Fruit fly (Drosophila melanogaster) whole organism, embryonic: ENCODE measurements around the gene CG42340.

Experiments
- ATbp ChIP-seq: fragments of 200-800 bp; sonication (Bioruptor generic); optimal IDR thresholded peaks from 2 replicates; lab custom pipeline; 2017; ENCODE audit warnings: missing biosample characterization, mild to moderate bottlenecking, missing genetic modification characterization, missing genetic modification reagents
- Asciz ChIP-seq: fragments of 200-800 bp; sonication (Bioruptor generic); optimal IDR thresholded peaks from 2 replicates; lab custom pipeline; 2017; ENCODE audit warnings: missing biosample characterization, mild to moderate bottlenecking, missing genetic modification characterization, missing genetic modification reagents
- BEAF-32 ChIP-seq: fragments of 200-800 bp; sonication (Bioruptor generic); optimal IDR thresholded peaks from 3 replicates; lab custom pipeline; 2017; ENCODE audit warnings: missing biosample characterization, missing genetic modification characterization, mild to moderate bottlenecking, moderate library complexity, missing genetic modification reagents
- CG11398 ChIP-seq: fragments of 200-800 bp; sonication (Bioruptor generic); optimal IDR thresholded peaks from 2 replicates; lab custom pipeline; 2016; ENCODE audit warnings: missing biosample characterization, missing genetic modification characterization
- CG11504 ChIP-seq: fragments of 200-800 bp; sonication (Bioruptor generic); optimal IDR thresholded peaks from 3 replicates; lab custom pipeline; 2019; ENCODE audit warnings: missing biosample characterization, mild to moderate bottlenecking, missing genetic modification characterization, moderate library complexity
- CG12299 ChIP-seq: fragments of 200-800 bp; sonication (Bioruptor generic); optimal IDR thresholded peaks from 2 replicates; lab custom pipeline; 2018; ENCODE audit warnings: missing biosample characterization, mild to moderate bottlenecking, missing genetic modification characterization
- CG13624 ChIP-seq: fragments of 200-800 bp; sonication (Bioruptor generic); optimal IDR thresholded peaks from 2 replicates; lab custom pipeline; 2016; ENCODE audit warnings: missing biosample characterization, missing genetic modification characterization
- CG14667 ChIP-seq: fragments of 200-800 bp; sonication (Bioruptor generic); IDR thresholded peaks from 2 replicates; pipeline ENCODE4 v1.3.6; 2022; ENCODE audit warnings: missing biosample characterization, missing genetic modification characterization
- CG15514 ChIP-seq: fragments of 200-800 bp; sonication (Bioruptor generic); optimal IDR thresholded peaks from 3 replicates; lab custom pipeline; 2017; ENCODE audit warnings: missing biosample characterization, missing genetic modification characterization, mild to moderate bottlenecking, moderate library complexity, missing genetic modification reagents
- CG16779 ChIP-seq: fragments of 200-800 bp; sonication (Bioruptor generic); IDR thresholded peaks from 2 replicates; pipeline ENCODE4 v1.3.6; 2022; ENCODE audit warnings: missing biosample characterization, missing genetic modification characterization
- CG2199 ChIP-seq: fragments of 200-800 bp; sonication (Bioruptor generic); IDR thresholded peaks from 3 replicates; pipeline ENCODE4 v1.3.6; 2022; ENCODE audit warnings: missing biosample characterization, missing genetic modification characterization
- CG2678 ChIP-seq: fragments of 200-800 bp; sonication (Bioruptor generic); optimal IDR thresholded peaks from 3 replicates; lab custom pipeline; 2019; ENCODE audit warnings: missing biosample characterization, mild to moderate bottlenecking, missing genetic modification characterization, moderate library complexity
- CG32532 ChIP-seq: fragments of 200-800 bp; sonication (Bioruptor generic); IDR thresholded peaks from 2 replicates; pipeline ENCODE4 v1.3.6; 2022; ENCODE audit warnings: missing biosample characterization, missing genetic modification characterization
- CG33213 ChIP-seq: fragments of 200-800 bp; sonication (Bioruptor generic); optimal IDR thresholded peaks from 3 replicates; lab custom pipeline; 2016; ENCODE audit warnings: missing biosample characterization, missing genetic modification characterization
- CG8388 ChIP-seq: fragments of 200-800 bp; sonication (Bioruptor generic); optimal IDR thresholded peaks from 2 replicates; lab custom pipeline; 2019; ENCODE audit warnings: missing biosample characterization, mild to moderate bottlenecking, missing genetic modification characterization, moderate library complexity
- CG8944 ChIP-seq: fragments of 200-800 bp; sonication (Bioruptor generic); optimal IDR thresholded peaks from 3 replicates; lab custom pipeline; 2016; ENCODE audit warnings: missing biosample characterization, missing genetic modification characterization
- CG9215 ChIP-seq: fragments of 200-800 bp; sonication (Bioruptor generic); IDR thresholded peaks from 2 replicates; pipeline ENCODE4 v1.3.6; 2022; ENCODE audit warnings: missing biosample characterization, missing genetic modification characterization
- Dp ChIP-seq: fragments of 200-800 bp; sonication (Bioruptor generic); optimal IDR thresholded peaks from 2 replicates; lab custom pipeline; 2018; ENCODE audit warnings: missing biosample characterization, mild to moderate bottlenecking, missing genetic modification characterization, moderate library complexity
- Fer3 ChIP-seq: fragments of 200-800 bp; sonication (Bioruptor generic); optimal IDR thresholded peaks from 2 replicates; lab custom pipeline; 2018; ENCODE audit warnings: missing biosample characterization, mild to moderate bottlenecking, missing genetic modification characterization, moderate library complexity
- Hand ChIP-seq: fragments of 200-800 bp; sonication (Bioruptor generic); optimal IDR thresholded peaks from 2 replicates; lab custom pipeline; 2017; ENCODE audit warnings: mild to moderate bottlenecking, missing biosample characterization, missing genetic modification reagents, missing genetic modification characterization
- MESR4 ChIP-seq: fragments of 200-800 bp; sonication (Bioruptor generic); optimal IDR thresholded peaks from 2 replicates; lab custom pipeline; 2018; ENCODE audit warnings: missing biosample characterization, mild to moderate bottlenecking, missing genetic modification characterization, moderate library complexity
- NFAT ChIP-seq: fragments of 200-800 bp; sonication (Bioruptor generic); IDR thresholded peaks from 2 replicates; pipeline ENCODE4 v1.3.6; 2022; ENCODE audit warnings: missing biosample characterization, missing genetic modification characterization
- Nf-YB ChIP-seq: fragments of 200-800 bp; sonication (Bioruptor generic); optimal IDR thresholded peaks from 3 replicates; lab custom pipeline; 2019; ENCODE audit warnings: missing biosample characterization, mild to moderate bottlenecking, missing genetic modification characterization, moderate library complexity
- Rfx ChIP-seq: fragments of 200-800 bp; sonication (Bioruptor generic); IDR thresholded peaks from 2 replicates; pipeline ENCODE4 v1.3.6; 2022; ENCODE audit warnings: missing biosample characterization, missing genetic modification characterization
- Ssrp ChIP-seq: fragments of 200-800 bp; sonication (Bioruptor generic); optimal IDR thresholded peaks from 2 replicates; lab custom pipeline; 2018; ENCODE audit warnings: missing biosample characterization, mild to moderate bottlenecking, missing genetic modification characterization, moderate library complexity
- ac ChIP-seq: fragments of 200-800 bp; sonication (Bioruptor generic); optimal IDR thresholded peaks from 3 replicates; lab custom pipeline; 2017; ENCODE audit warnings: missing biosample characterization, mild to moderate bottlenecking, missing genetic modification characterization
- bbx ChIP-seq: fragments of 200-800 bp; sonication (Bioruptor generic); IDR thresholded peaks from 2 replicates; pipeline ENCODE4 v1.3.6; 2022; ENCODE audit warnings: missing biosample characterization, missing genetic modification characterization; ENCODE audit not compliant: partially characterized antibody
- br ChIP-seq: fragments of >200 bp; optimal IDR thresholded peaks from 2 replicates; lab custom pipeline; 2017
- crp ChIP-seq, 2 experiments: fragments of 200-800 bp; sonication (Bioruptor generic); optimal IDR thresholded peaks; 2 replicates in 1 of 2; 3 replicates in 1 of 2; lab custom pipeline; 2017; ENCODE audit warnings: missing biosample characterization in 2 of 2, missing genetic modification characterization in 2 of 2, mild to moderate bottlenecking in 1 of 2, moderate library complexity in 1 of 2
- cwo ChIP-seq: fragments of 200-800 bp; sonication (Bioruptor generic); optimal IDR thresholded peaks from 3 replicates; lab custom pipeline; 2017; ENCODE audit warnings: missing biosample characterization, missing genetic modification characterization, mild to moderate bottlenecking, moderate library complexity, missing genetic modification reagents
- danr ChIP-seq: fragments of 200-800 bp; sonication (Bioruptor generic); IDR thresholded peaks from 2 replicates; pipeline ENCODE4 v1.3.6; 2022; ENCODE audit warnings: missing biosample characterization, missing genetic modification characterization
- dati ChIP-seq: fragments of 200-800 bp; sonication (Bioruptor generic); IDR thresholded peaks from 2 replicates; pipeline ENCODE4 v1.3.6; 2022; ENCODE audit warnings: missing biosample characterization, missing genetic modification characterization
- dmrt99B ChIP-seq: fragments of 200-800 bp; sonication (Bioruptor generic); optimal IDR thresholded peaks from 2 replicates; lab custom pipeline; 2018; ENCODE audit warnings: missing biosample characterization, mild to moderate bottlenecking, missing genetic modification characterization, moderate library complexity
- dpn ChIP-seq, 2 experiments: fragments of 200-800 bp; sonication (Bioruptor generic); optimal IDR thresholded peaks; 3 replicates each; lab custom pipeline; 2016; ENCODE audit warnings: missing biosample characterization in 2 of 2, missing genetic modification characterization in 2 of 2
- ems ChIP-seq: fragments of 200-800 bp; sonication (Bioruptor generic); optimal IDR thresholded peaks from 3 replicates; lab custom pipeline; 2016; ENCODE audit warnings: missing biosample characterization, missing genetic modification characterization
- exex ChIP-seq: fragments of 200-800 bp; sonication (Bioruptor generic); optimal IDR thresholded peaks from 4 replicates; lab custom pipeline; 2018; ENCODE audit warnings: missing biosample characterization, mild to moderate bottlenecking, missing genetic modification characterization, moderate library complexity
- fu2 ChIP-seq: fragments of 200-800 bp; sonication (Bioruptor generic); optimal IDR thresholded peaks from 2 replicates; lab custom pipeline; 2016; ENCODE audit warnings: missing biosample characterization, missing genetic modification characterization
- gfzf ChIP-seq: fragments of 200-800 bp; sonication (Bioruptor generic); optimal IDR thresholded peaks from 2 replicates; lab custom pipeline; 2016; ENCODE audit warnings: missing biosample characterization, mild to moderate bottlenecking, missing genetic modification characterization, moderate library complexity
- gt ChIP-seq: fragments of 200-800 bp; sonication (Bioruptor generic); IDR thresholded peaks from 2 replicates; pipeline ENCODE4 v1.3.6; 2022; ENCODE audit warnings: missing biosample characterization, missing genetic modification characterization
- hb ChIP-seq: fragments of 200-800 bp; sonication (Bioruptor generic); IDR thresholded peaks from 3 replicates; pipeline ENCODE4 v1.3.6; 2022; ENCODE audit warnings: missing biosample characterization, missing genetic modification characterization; ENCODE audit not compliant: partially characterized antibody
- lilli ChIP-seq: fragments of 200-800 bp; sonication (Bioruptor generic); optimal IDR thresholded peaks from 3 replicates; lab custom pipeline; 2016; ENCODE audit warnings: missing biosample characterization, missing genetic modification characterization
- luna ChIP-seq: fragments of 200-800 bp; sonication (Bioruptor generic); optimal IDR thresholded peaks from 2 replicates; lab custom pipeline; 2016; ENCODE audit warnings: missing biosample characterization, missing genetic modification characterization
- pfk ChIP-seq: fragments of 200-800 bp; sonication (Bioruptor generic); optimal IDR thresholded peaks from 2 replicates; lab custom pipeline; 2018; ENCODE audit warnings: missing biosample characterization, mild to moderate bottlenecking, missing genetic modification characterization, moderate library complexity
- run ChIP-seq: fragments of 200-800 bp; sonication (Bioruptor generic); optimal IDR thresholded peaks from 3 replicates; lab custom pipeline; 2018; ENCODE audit warnings: missing biosample characterization, mild to moderate bottlenecking, missing genetic modification characterization
- slbo ChIP-seq: fragments of 200-800 bp; sonication (Bioruptor generic); IDR thresholded peaks from 2 replicates; pipeline ENCODE4 v1.3.6; 2022; ENCODE audit warnings: missing biosample characterization, missing genetic modification characterization
- tna ChIP-seq: fragments of 200-800 bp; sonication (Bioruptor generic); IDR thresholded peaks from 2 replicates; pipeline ENCODE4 v1.3.6; 2022; ENCODE audit warnings: missing biosample characterization, missing genetic modification characterization; ENCODE audit not compliant: partially characterized antibody
- wor ChIP-seq: fragments of 200-800 bp; sonication (Bioruptor generic); IDR thresholded peaks from 2 replicates; pipeline ENCODE4 v1.3.6; 2022; ENCODE audit warnings: missing biosample characterization, missing genetic modification characterization

The CG42340 gene

DNA sequence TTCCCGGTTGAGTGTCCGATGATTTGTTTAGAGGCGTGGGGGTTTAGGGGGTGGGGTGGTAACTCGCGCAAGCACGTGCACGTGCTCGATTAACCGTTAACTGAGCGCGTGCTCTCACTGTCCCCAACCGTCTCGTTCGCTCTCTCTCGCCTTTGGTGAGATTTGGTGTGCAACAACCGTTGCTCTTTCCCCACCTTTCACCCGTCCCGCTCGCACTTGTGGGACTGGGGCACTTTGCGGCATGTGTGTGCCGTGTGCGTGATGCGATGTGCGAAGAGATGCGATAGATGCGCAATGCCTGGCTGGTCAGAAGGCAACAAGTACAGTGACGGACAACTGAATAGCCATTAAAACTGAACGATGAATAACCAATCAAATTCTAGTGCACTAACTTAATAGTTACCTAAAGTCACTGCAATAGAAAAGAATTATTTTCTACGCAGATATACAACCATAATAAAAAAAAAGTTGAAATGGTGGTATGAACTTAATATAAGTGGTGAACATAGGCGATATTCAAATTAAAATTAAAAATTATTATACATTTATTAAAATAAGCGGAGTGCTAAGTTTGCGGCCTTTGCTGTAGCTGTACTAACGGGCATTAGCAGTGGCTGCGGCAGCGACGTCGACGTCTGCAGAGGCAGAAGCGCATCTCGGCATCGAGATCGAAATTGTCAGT, 47.3 kb upstream of the CG42340 start (continued):
- TF ChIP-seq gt (GFP tag; lab: Robert Waterston, UW) (peak; percentile 63), CG33213 (no peak), CG13624 (GFP tag; lab: Kevin White, UChicago) (no peak), dati (GFP tag; lab: Robert Waterston, UW) (no peak), CG2678 (tag; lab: Kevin White, UChicago) (peak; percentile 94), CG14667 (GFP tag; lab: Robert Waterston, UW) (peak; percentile 57), CG15514 (GFP tag; lab: Kevin White, UChicago) (peak; percentile 49), br (no peak), danr (peak; percentile 76), dmrt99B (tag; lab: Kevin White, UChicago) (peak; percentile 95), pfk (GFP tag; lab: Kevin White, UChicago) (no peak), ac (GFP tag; lab: Kevin White, UChicago) (peak; percentile 80), Fer3 (tag; lab: Kevin White, UChicago) (peak; percentile 81), exex (peak; percentile 28), crp (GFP tag; optimal IDR thresholded peaks at IDR 0.05; lab: Kevin White, UChicago) (peak in 1 of 2 experiments; percentile 51), bbx (GFP tag; lab: Robert Waterston, UW) (no peak), Rfx (peak; percentile 57; the same call in 1 of the 2 replicates), CG16779 (GFP tag; lab: Robert Waterston, UW) (no peak), hb (GFP tag; lab: Robert Waterston, UW) (no peak), tna (no peak), slbo (GFP tag; lab: Robert Waterston, UW) (peak; percentile 69), run (tag; lab: Kevin White, UChicago) (peak; percentile 77), ems (GFP tag; lab: Kevin White, UChicago) (peak; percentile 9), NFAT (GFP tag; lab: Robert Waterston, UW) (peak; percentile 18; the same call in 1 of the 2 replicates), CG11398 (GFP tag; lab: Kevin White, UChicago) (peak; percentile 34), CG9215 (GFP tag; lab: Robert Waterston, UW) (peak; percentile 66), lilli (GFP tag; lab: Kevin White, UChicago) (peak; percentile 56), Hand (GFP tag; lab: Kevin White, UChicago) (peak; percentile 62), Asciz (GFP tag; lab: Kevin White, UChicago) (peak; percentile 88), luna (no peak), CG32532 (GFP tag; lab: Robert Waterston, UW) (peak; percentile 66; the same call in 1 of the 2 replicates), ATbp (peak; percentile 91), MESR4 (peak; percentile 1), CG8388 (peak; percentile 93), BEAF-32 (GFP tag; lab: Kevin White, UChicago) (no peak), Ssrp (peak; percentile 93), Dp (GFP tag; lab: Kevin White, UChicago) (no peak), fu2 (GFP tag; lab: Kevin White, UChicago) (no peak), CG8944 (GFP tag; lab: Kevin White, UChicago) (peak; percentile 13), cwo (GFP tag; lab: Kevin White, UChicago) (peak; percentile 68), dpn (GFP tag; optimal IDR thresholded peaks at IDR 0.05; lab: Kevin White, UChicago) (peak; percentile 40 to 78), CG11504 (tag; lab: Kevin White, UChicago) (peak; percentile 93), gfzf (GFP tag; lab: Kevin White, UChicago) (no peak), CG12299 (tag; lab: Kevin White, UChicago) (peak; percentile 84), wor (peak; percentile 80), Nf-YB (GFP tag; lab: Kevin White, UChicago) (peak; percentile 82), CG2199 (GFP tag; lab: Robert Waterston, UW) (peak; percentile 40; the same call in 1 of the 3 replicates)
